Worm (Caenorhabditis elegans) whole organism, young adult: ENCODE results near the gene EGAP1.5.

Experiments used
- D2030.7 ChIP-seq: fragments of 200-800 bp; sonication (Bioruptor generic); IDR thresholded peaks from 2 replicates; pipeline ENCODE4 v1.3.6; 2022; ENCODE audit warnings: missing genetic modification reagents, missing genetic modification characterization, missing compliant biosample characterization
- F23B12.7 ChIP-seq: sonication (generic microtip); optimal IDR thresholded peaks from 2 replicates; lab custom pipeline; 2017; ENCODE audit warnings: missing genetic modification characterization, mild to moderate bottlenecking, missing compliant biosample characterization, antibody characterized with exemption, moderate library complexity; ENCODE audit not compliant: insufficient read depth
- F39B2.1 ChIP-seq: fragments of 200-800 bp; sonication (Bioruptor generic); IDR thresholded peaks from 2 replicates; pipeline ENCODE4 v1.3.6; 2022; ENCODE audit warnings: missing genetic modification reagents, missing genetic modification characterization, missing compliant biosample characterization
- F49E8.2 ChIP-seq: sonication (generic microtip); optimal IDR thresholded peaks from 3 replicates; lab custom pipeline; 2017; ENCODE audit warnings: missing genetic modification characterization, mild to moderate bottlenecking, missing compliant biosample characterization, antibody characterized with exemption, moderate library complexity; ENCODE audit not compliant: insufficient read depth
- F52B5.7 ChIP-seq: sonication (generic microtip); optimal IDR thresholded peaks from 2 replicates; lab custom pipeline; 2016; ENCODE audit warnings: mild to moderate bottlenecking, missing genetic modification characterization, missing compliant biosample characterization
- F55B11.4 ChIP-seq: sonication (generic microtip); optimal IDR thresholded peaks from 2 replicates; lab custom pipeline; 2016; ENCODE audit warnings: missing compliant biosample characterization, missing genetic modification characterization, borderline replicate concordance; ENCODE audit not compliant: insufficient read depth
- F57C9.4 ChIP-seq: sonication (generic microtip); optimal IDR thresholded peaks from 2 replicates; lab custom pipeline; 2017; ENCODE audit warnings: mild to moderate bottlenecking, missing genetic modification characterization, missing compliant biosample characterization
- K12H6.12 ChIP-seq: fragments of 200-800 bp; sonication (Bioruptor generic); optimal IDR thresholded peaks from 2 replicates; lab custom pipeline; 2018; ENCODE audit warnings: mild to moderate bottlenecking, missing genetic modification characterization, missing compliant biosample characterization
- Y53F4B.3 ChIP-seq: fragments of 200-800 bp; sonication (Bioruptor generic); IDR thresholded peaks from 2 replicates; pipeline ENCODE4 v1.3.6; 2022; ENCODE audit warnings: missing genetic modification reagents, missing genetic modification characterization, missing compliant biosample characterization
- akir-1 ChIP-seq: fragments of 200-800 bp; sonication (Bioruptor generic); optimal IDR thresholded peaks from 2 replicates; lab custom pipeline; 2018; ENCODE audit warnings: mild to moderate bottlenecking, missing genetic modification characterization, moderate library complexity, missing compliant biosample characterization
- ama-1 ChIP-seq, 3 experiments: fragments of 150-350 bp in 1 of 3; sonication (generic microtip) in 2 of 3; optimal IDR thresholded peaks; 2 replicates each; lab custom pipeline; 2014 to 2018; ENCODE audit warnings: missing biosample characterization in 2 of 3, missing genetic modification characterization in 2 of 3, missing genetic modification reagents in 2 of 3
- aptf-2 ChIP-seq: fragments of 200-800 bp; sonication (Bioruptor generic); conservative IDR thresholded peaks from 2 replicates; pipeline ENCODE4 v1.3.6; 2022; ENCODE audit warnings: missing genetic modification reagents, missing genetic modification characterization, missing compliant biosample characterization
- aptf-3 ChIP-seq: fragments of 200-800 bp; sonication (Bioruptor generic); IDR thresholded peaks from 2 replicates; pipeline ENCODE4 v1.3.6; 2022; ENCODE audit warnings: missing genetic modification characterization, missing compliant biosample characterization
- athp-1 ChIP-seq: sonication (generic microtip); optimal IDR thresholded peaks from 2 replicates; lab custom pipeline; 2017; ENCODE audit warnings: mild to moderate bottlenecking, missing genetic modification characterization, missing compliant biosample characterization
- attf-3 ChIP-seq: fragments of 200-800 bp; sonication (Bioruptor generic); conservative IDR thresholded peaks from 2 replicates; pipeline ENCODE4 v1.3.6; 2022; ENCODE audit warnings: missing genetic modification reagents, missing genetic modification characterization, missing compliant biosample characterization
- attf-6 ChIP-seq: fragments of 200-800 bp; sonication (Bioruptor generic); IDR thresholded peaks from 2 replicates; pipeline ENCODE4 v1.3.6; 2022; ENCODE audit warnings: missing genetic modification reagents, missing genetic modification characterization, missing compliant biosample characterization
- ccch-3 ChIP-seq: fragments of 200-800 bp; sonication (Bioruptor generic); optimal IDR thresholded peaks from 2 replicates; lab custom pipeline; 2018; ENCODE audit warnings: mild to moderate bottlenecking, missing genetic modification characterization, missing compliant biosample characterization
- ceh-100 ChIP-seq: fragments of 200-800 bp; sonication (Bioruptor generic); IDR thresholded peaks from 2 replicates; pipeline ENCODE4 v1.3.6; 2022; ENCODE audit warnings: missing genetic modification reagents, missing genetic modification characterization, missing compliant biosample characterization
- egrh-3 ChIP-seq: fragments of 200-800 bp; sonication (Bioruptor generic); IDR thresholded peaks from 2 replicates; pipeline ENCODE4 v1.3.6; 2022; ENCODE audit warnings: missing genetic modification reagents, missing genetic modification characterization, missing compliant biosample characterization
- ekl-4 ChIP-seq: fragments of 200-800 bp; sonication (Bioruptor generic); IDR thresholded peaks from 2 replicates; pipeline ENCODE4 v1.3.6; 2022; ENCODE audit warnings: missing genetic modification reagents, missing genetic modification characterization, missing compliant biosample characterization
- fkh-3 ChIP-seq: sonication (generic microtip); optimal IDR thresholded peaks from 2 replicates; lab custom pipeline; 2016; ENCODE audit warnings: mild to moderate bottlenecking, missing genetic modification characterization, missing compliant biosample characterization
- hlh-12 ChIP-seq: sonication (generic microtip); optimal IDR thresholded peaks from 2 replicates; lab custom pipeline; 2016; ENCODE audit warnings: missing genetic modification characterization, missing compliant biosample characterization
- lin-26 ChIP-seq: fragments of 200-800 bp; sonication (Bioruptor generic); IDR thresholded peaks from 2 replicates; pipeline ENCODE4 v1.3.6; 2022; ENCODE audit warnings: missing genetic modification reagents, missing genetic modification characterization, missing compliant biosample characterization
- lin-40 ChIP-seq: sonication (generic microtip); optimal IDR thresholded peaks from 2 replicates; lab custom pipeline; 2016; ENCODE audit warnings: missing genetic modification characterization, mild to moderate bottlenecking, missing compliant biosample characterization, missing genotype, missing genetic modification reagents
- lin-54 ChIP-seq: fragments of 200-800 bp; sonication (Bioruptor generic); optimal IDR thresholded peaks from 2 replicates; lab custom pipeline; 2018; ENCODE audit warnings: mild to moderate bottlenecking, missing genetic modification characterization, missing compliant biosample characterization
- lir-1 ChIP-seq: fragments of 200-800 bp; sonication (Bioruptor generic); conservative IDR thresholded peaks from 2 replicates; pipeline ENCODE4 v1.3.6; 2022; ENCODE audit warnings: missing genetic modification reagents, missing genetic modification characterization, missing compliant biosample characterization
- lsl-1 ChIP-seq: fragments of 200-800 bp; sonication (Bioruptor generic); optimal IDR thresholded peaks from 2 replicates; lab custom pipeline; 2018; ENCODE audit warnings: mild to moderate bottlenecking, missing genetic modification characterization, moderate library complexity, missing compliant biosample characterization
- madf-8 ChIP-seq: fragments of 200-800 bp; sonication (Bioruptor generic); conservative IDR thresholded peaks from 2 replicates; pipeline ENCODE4 v1.3.6; 2022; ENCODE audit warnings: missing genetic modification reagents, missing genetic modification characterization, missing compliant biosample characterization
- mcd-1 ChIP-seq: fragments of 200-800 bp; sonication (Bioruptor generic); IDR thresholded peaks from 2 replicates; pipeline ENCODE4 v1.3.6; 2022; ENCODE audit warnings: missing genetic modification reagents, missing genetic modification characterization, missing compliant biosample characterization
- mel-28 ChIP-seq: sonication (generic microtip); optimal IDR thresholded peaks from 2 replicates; lab custom pipeline; 2016; ENCODE audit warnings: borderline replicate concordance, mild to moderate bottlenecking, missing genetic modification characterization, missing compliant biosample characterization
- nfyb-1 ChIP-seq: fragments of 200-800 bp; sonication (Bioruptor generic); IDR thresholded peaks from 2 replicates; pipeline ENCODE4 v1.3.6; 2022; ENCODE audit warnings: missing genetic modification reagents, missing genetic modification characterization, missing compliant biosample characterization
- nhr-179 ChIP-seq: sonication (generic microtip); optimal IDR thresholded peaks from 2 replicates; lab custom pipeline; 2016; ENCODE audit warnings: mild to moderate bottlenecking, missing genetic modification characterization, missing compliant biosample characterization
- nhr-80 ChIP-seq: sonication (generic microtip); optimal IDR thresholded peaks from 2 replicates; lab custom pipeline; 2016; ENCODE audit warnings: missing genetic modification characterization, missing compliant biosample characterization
- pbrm-1 ChIP-seq: fragments of 200-800 bp; sonication (Bioruptor generic); IDR thresholded peaks from 2 replicates; pipeline ENCODE4 v1.3.6; 2022; ENCODE audit warnings: missing genetic modification reagents, missing genetic modification characterization, missing compliant biosample characterization
- tbx-9 ChIP-seq: sonication (generic microtip); optimal IDR thresholded peaks from 2 replicates; lab custom pipeline; 2016; ENCODE audit warnings: borderline replicate concordance, missing genetic modification characterization, inconsistent platforms, missing compliant biosample characterization
- ztf-22 ChIP-seq: fragments of 200-800 bp; sonication (Bioruptor generic); optimal IDR thresholded peaks from 2 replicates; lab custom pipeline; 2018; ENCODE audit warnings: mild to moderate bottlenecking, missing genetic modification characterization, moderate library complexity, missing compliant biosample characterization
- ztf-25 ChIP-seq: fragments of 200-800 bp; sonication (Bioruptor generic); IDR thresholded peaks from 2 replicates; pipeline ENCODE4 v1.3.6; 2022; ENCODE audit warnings: missing genetic modification reagents, missing genetic modification characterization, missing compliant biosample characterization
- ztf-26 ChIP-seq: sonication (generic microtip); optimal IDR thresholded peaks from 2 replicates; lab custom pipeline; 2017; ENCODE audit warnings: missing genetic modification characterization, missing compliant biosample characterization
- ztf-28 ChIP-seq: fragments of 200-800 bp; sonication (Bioruptor generic); IDR thresholded peaks from 2 replicates; pipeline ENCODE4 v1.3.6; 2022; ENCODE audit warnings: missing genetic modification reagents, missing genetic modification characterization, missing compliant biosample characterization
- ztf-3 ChIP-seq: fragments of 200-800 bp; sonication (Bioruptor generic); optimal IDR thresholded peaks from 2 replicates; lab custom pipeline; 2018; ENCODE audit warnings: mild to moderate bottlenecking, missing genetic modification characterization, missing compliant biosample characterization
- ztf-6 ChIP-seq: fragments of 200-800 bp; sonication (Bioruptor generic); IDR thresholded peaks from 2 replicates; pipeline ENCODE4 v1.3.6; 2022; ENCODE audit warnings: missing genetic modification reagents, missing genetic modification characterization, missing compliant biosample characterization

Gene EGAP1.5

ce11 chrIII:5883517-5883916 lies 48.0 kb upstream of the EGAP1.5 start:
- no peak for TF ChIP-seq F55B11.4 (tag; lab: Kevin White, UChicago)
- TF ChIP-seq hlh-12 (tag; lab: Kevin White, UChicago) = no peak
- TF ChIP-seq ceh-100 = no peak
- TF ChIP-seq lsl-1 (GFP tag; lab: Kevin White, UChicago) = no peak
- no peak for TF ChIP-seq D2030.7 (GFP tag; lab: Robert Waterston, UW)
- TF ChIP-seq lin-54 = no peak
- TF ChIP-seq attf-6 (GFP tag; lab: Robert Waterston, UW) = no peak
- no peak for TF ChIP-seq aptf-3
- no peak for TF ChIP-seq ztf-25 (GFP tag; lab: Robert Waterston, UW)
- TF ChIP-seq ztf-3 (GFP tag; lab: Kevin White, UChicago) = no peak
- TF ChIP-seq lin-40 (tag; lab: Kevin White, UChicago) = no peak
- no peak for TF ChIP-seq ztf-22 (GFP tag; lab: Kevin White, UChicago)
- TF ChIP-seq mel-28 (tag; lab: Kevin White, UChicago) = no peak
- no peak for TF ChIP-seq nfyb-1 (GFP tag; lab: Robert Waterston, UW)
- no peak for TF ChIP-seq lir-1
- TF ChIP-seq attf-3 (GFP tag; lab: Robert Waterston, UW) = no peak
- TF ChIP-seq, all 124 proteins: peak for 0

- no peak for TF ChIP-seq akir-1 (GFP tag; lab: Kevin White, UChicago)
- TF ChIP-seq, all 124 proteins: peak for 0
These were observed 47.5 kb upstream of the EGAP1.5 start, which contains the start of gene C28H8.5 for ce11 chrIII:5884007-5884406. Gene C28H8.5 (plus strand): TSS chrIII:5884307.

- TF ChIP-seq F49E8.2 = no peak
- no peak for TF ChIP-seq F23B12.7 (tag; lab: Kevin White, UChicago)
- no peak for TF ChIP-seq F39B2.1 (GFP tag; lab: Robert Waterston, UW)
- TF ChIP-seq mcd-1 (GFP tag; lab: Robert Waterston, UW) = no peak
- TF ChIP-seq ekl-4 (GFP tag; lab: Robert Waterston, UW) = no peak
- TF ChIP-seq nhr-80 = no peak
- no peak for TF ChIP-seq ztf-26 (tag; lab: Kevin White, UChicago)
- TF ChIP-seq K12H6.12 = no peak
- TF ChIP-seq Y53F4B.3 (GFP tag; lab: Robert Waterston, UW) = no peak
- no peak for TF ChIP-seq lsl-1 (GFP tag; lab: Kevin White, UChicago)
- TF ChIP-seq ztf-28 = no peak
- no peak for TF ChIP-seq lin-40 (tag; lab: Kevin White, UChicago)
- TF ChIP-seq aptf-3 = no peak
- TF ChIP-seq lin-54 = no peak
- TF ChIP-seq fkh-3 (tag; lab: Kevin White, UChicago) = no peak
These were observed 47.1 kb upstream of the EGAP1.5 start for ce11 chrIII:5884459-5884858.

- TF ChIP-seq tbx-9 (tag; lab: Kevin White, UChicago) = no peak
- no peak for TF ChIP-seq nhr-179 (tag; lab: Kevin White, UChicago)
- TF ChIP-seq ccch-3 (GFP tag; lab: Kevin White, UChicago) = no peak
- TF ChIP-seq ama-1 (optimal IDR thresholded peaks at IDR 0.05; lab: Kevin White, UChicago) = no peak
- TF ChIP-seq ama-1 (GFP tag; optimal IDR thresholded peaks at IDR 0.05; lab: Kevin White, UChicago) = no peak
- no peak for TF ChIP-seq pbrm-1 (GFP tag; lab: Robert Waterston, UW)
- TF ChIP-seq egrh-3 (GFP tag; lab: Robert Waterston, UW) = no peak
- TF ChIP-seq lin-26 (GFP tag; lab: Robert Waterston, UW) = no peak
- no peak for TF ChIP-seq athp-1 (tag; lab: Kevin White, UChicago)
- no peak for TF ChIP-seq attf-6 (GFP tag; lab: Robert Waterston, UW)
- TF ChIP-seq ztf-6 (GFP tag; lab: Robert Waterston, UW) = no peak
- TF ChIP-seq F55B11.4 (tag; lab: Kevin White, UChicago) = no peak
- TF ChIP-seq aptf-2 (GFP tag; lab: Robert Waterston, UW) = no peak
- no peak for TF ChIP-seq ztf-3 (GFP tag; lab: Kevin White, UChicago)
- TF ChIP-seq akir-1 (GFP tag; lab: Kevin White, UChicago) = no peak
- TF ChIP-seq F52B5.7 (tag; lab: Kevin White, UChicago) = no peak
- TF ChIP-seq madf-8 (GFP tag; lab: Robert Waterston, UW) = no peak
- TF ChIP-seq lsl-1 (GFP tag; lab: Kevin White, UChicago) = no peak
- no peak for TF ChIP-seq F57C9.4 (tag; lab: Kevin White, UChicago)
These were observed 44.6 kb upstream of the EGAP1.5 start, which contains the start of gene C28H8.7 for ce11 chrIII:5886893-5887292. Gene C28H8.7 (minus strand): TSS chrIII:5886993.
